Worm (Caenorhabditis elegans) whole organism, young adult: ENCODE measurements around the gene fbxa-224.

Experiments used
- B0019.2 ChIP-seq: fragments of 200-800 bp; sonication (Bioruptor generic); conservative IDR thresholded peaks from 2 replicates; pipeline ENCODE4 v1.3.6; 2022; ENCODE audit warnings: missing genetic modification reagents, missing genetic modification characterization, missing compliant biosample characterization
- B0336.3 ChIP-seq: fragments of 200-800 bp; sonication (Bioruptor generic); IDR thresholded peaks from 2 replicates; pipeline ENCODE4 v1.3.6; 2022; ENCODE audit warnings: missing genetic modification characterization, missing compliant biosample characterization
- D2030.7 ChIP-seq: fragments of 200-800 bp; sonication (Bioruptor generic); IDR thresholded peaks from 2 replicates; pipeline ENCODE4 v1.3.6; 2022; ENCODE audit warnings: missing genetic modification reagents, missing genetic modification characterization, missing compliant biosample characterization
- F33H1.4 ChIP-seq: fragments of 200-800 bp; sonication (Bioruptor generic); IDR thresholded peaks from 2 replicates; pipeline ENCODE4 v1.3.6; 2022; ENCODE audit warnings: missing genetic modification reagents, missing genetic modification characterization, missing compliant biosample characterization
- F55B11.4 ChIP-seq: sonication (generic microtip); optimal IDR thresholded peaks from 2 replicates; lab custom pipeline; 2016; ENCODE audit warnings: missing compliant biosample characterization, missing genetic modification characterization, borderline replicate concordance; ENCODE audit not compliant: insufficient read depth
- F57C9.4 ChIP-seq: sonication (generic microtip); optimal IDR thresholded peaks from 2 replicates; lab custom pipeline; 2017; ENCODE audit warnings: mild to moderate bottlenecking, missing genetic modification characterization, missing compliant biosample characterization
- T07F8.4 ChIP-seq: sonication (generic microtip); optimal IDR thresholded peaks from 2 replicates; lab custom pipeline; 2016; ENCODE audit warnings: mild to moderate bottlenecking, missing genetic modification characterization, moderate library complexity, missing compliant biosample characterization
- Y53G8AR.9 ChIP-seq: fragments of 200-800 bp; sonication (Bioruptor generic); conservative IDR thresholded peaks from 2 replicates; pipeline ENCODE4 v1.3.6; 2022; ENCODE audit warnings: missing genetic modification reagents, missing genetic modification characterization, missing compliant biosample characterization
- Y79H2A.3 ChIP-seq: fragments of 200-800 bp; sonication (Bioruptor generic); conservative IDR thresholded peaks from 2 replicates; pipeline ENCODE4 v1.3.6; 2022; ENCODE audit warnings: missing genetic modification reagents, missing genetic modification characterization, missing compliant biosample characterization
- aptf-2 ChIP-seq: fragments of 200-800 bp; sonication (Bioruptor generic); conservative IDR thresholded peaks from 2 replicates; pipeline ENCODE4 v1.3.6; 2022; ENCODE audit warnings: missing genetic modification reagents, missing genetic modification characterization, missing compliant biosample characterization
- attf-5 ChIP-seq: fragments of 200-800 bp; sonication (Bioruptor generic); optimal IDR thresholded peaks from 2 replicates; lab custom pipeline; 2018; ENCODE audit warnings: mild to moderate bottlenecking, missing genetic modification characterization, missing compliant biosample characterization
- bed-1 ChIP-seq: fragments of 200-800 bp; sonication (Bioruptor generic); IDR thresholded peaks from 2 replicates; pipeline ENCODE4 v1.3.6; 2022; ENCODE audit warnings: missing genetic modification reagents, missing genetic modification characterization, missing compliant biosample characterization
- bed-2 ChIP-seq: fragments of 200-800 bp; sonication (Bioruptor generic); IDR thresholded peaks from 2 replicates; pipeline ENCODE4 v1.3.6; 2022; ENCODE audit warnings: missing genetic modification reagents, missing genetic modification characterization, missing compliant biosample characterization
- ccch-3 ChIP-seq: fragments of 200-800 bp; sonication (Bioruptor generic); optimal IDR thresholded peaks from 2 replicates; lab custom pipeline; 2018; ENCODE audit warnings: mild to moderate bottlenecking, missing genetic modification characterization, missing compliant biosample characterization
- cebp-1 ChIP-seq, 2 experiments: fragments of 200-800 bp in 1 of 2; sonication (Bioruptor generic) in 1 of 2; sonication (generic microtip) in 1 of 2; IDR thresholded peaks in 1 of 2; optimal IDR thresholded peaks in 1 of 2; 2 replicates each; pipeline versions ENCODE4 v1.3.6 to Lab custom; 2017 to 2022; ENCODE audit warnings: missing compliant biosample characterization in 2 of 2, missing genetic modification characterization in 2 of 2, mild to moderate bottlenecking in 1 of 2, missing genetic modification reagents in 1 of 2, moderate library complexity in 1 of 2
- cebp-2 ChIP-seq: fragments of 200-800 bp; sonication (Bioruptor generic); IDR thresholded peaks from 2 replicates; pipeline ENCODE4 v1.3.6; 2022; ENCODE audit warnings: missing genetic modification characterization, missing compliant biosample characterization
- ceh-79 ChIP-seq: sonication (generic microtip); optimal IDR thresholded peaks from 2 replicates; lab custom pipeline; 2017; ENCODE audit warnings: mild to moderate bottlenecking, missing genetic modification characterization, missing compliant biosample characterization
- chd-7 ChIP-seq: sonication (generic microtip); optimal IDR thresholded peaks from 2 replicates; lab custom pipeline; 2016; ENCODE audit warnings: mild to moderate bottlenecking, missing genetic modification characterization, moderate library complexity, missing compliant biosample characterization
- fkh-3 ChIP-seq: sonication (generic microtip); optimal IDR thresholded peaks from 2 replicates; lab custom pipeline; 2016; ENCODE audit warnings: mild to moderate bottlenecking, missing genetic modification characterization, missing compliant biosample characterization
- gei-17 ChIP-seq: fragments of 200-800 bp; sonication (Bioruptor generic); optimal IDR thresholded peaks from 2 replicates; lab custom pipeline; 2018; ENCODE audit warnings: mild to moderate bottlenecking, missing genetic modification characterization, missing compliant biosample characterization
- hlh-12 ChIP-seq: sonication (generic microtip); optimal IDR thresholded peaks from 2 replicates; lab custom pipeline; 2016; ENCODE audit warnings: missing genetic modification characterization, missing compliant biosample characterization
- hrde-1 ChIP-seq: sonication (generic microtip); optimal IDR thresholded peaks from 2 replicates; lab custom pipeline; 2016; ENCODE audit warnings: missing genetic modification characterization, mild to moderate bottlenecking, missing compliant biosample characterization, moderate library complexity, missing genotype, missing genetic modification reagents, borderline replicate concordance
- let-526 ChIP-seq: fragments of 200-800 bp; sonication (Bioruptor generic); IDR thresholded peaks from 2 replicates; pipeline ENCODE4 v1.3.6; 2022; ENCODE audit warnings: missing genetic modification reagents, missing genetic modification characterization, missing compliant biosample characterization
- let-607 ChIP-seq, 2 experiments: fragments of 200-800 bp in 1 of 2; sonication (Bioruptor generic) in 1 of 2; sonication (generic microtip) in 1 of 2; optimal IDR thresholded peaks; 2 replicates each; lab custom pipeline; 2016 to 2018; ENCODE audit warnings: mild to moderate bottlenecking in 2 of 2, missing compliant biosample characterization in 2 of 2, missing genetic modification characterization in 2 of 2, moderate library complexity in 2 of 2, missing genotype in 1 of 2
- lin-40 ChIP-seq: sonication (generic microtip); optimal IDR thresholded peaks from 2 replicates; lab custom pipeline; 2016; ENCODE audit warnings: missing genetic modification characterization, mild to moderate bottlenecking, missing compliant biosample characterization, missing genotype, missing genetic modification reagents
- lin-54 ChIP-seq: fragments of 200-800 bp; sonication (Bioruptor generic); optimal IDR thresholded peaks from 2 replicates; lab custom pipeline; 2018; ENCODE audit warnings: mild to moderate bottlenecking, missing genetic modification characterization, missing compliant biosample characterization
- lir-1 ChIP-seq: fragments of 200-800 bp; sonication (Bioruptor generic); conservative IDR thresholded peaks from 2 replicates; pipeline ENCODE4 v1.3.6; 2022; ENCODE audit warnings: missing genetic modification reagents, missing genetic modification characterization, missing compliant biosample characterization
- lsl-1 ChIP-seq: fragments of 200-800 bp; sonication (Bioruptor generic); optimal IDR thresholded peaks from 2 replicates; lab custom pipeline; 2018; ENCODE audit warnings: mild to moderate bottlenecking, missing genetic modification characterization, moderate library complexity, missing compliant biosample characterization
- madf-3 ChIP-seq: fragments of 200-800 bp; sonication (Bioruptor generic); IDR thresholded peaks from 2 replicates; pipeline ENCODE4 v1.3.6; 2022; ENCODE audit warnings: missing genetic modification reagents, missing genetic modification characterization, missing compliant biosample characterization
- madf-8 ChIP-seq: fragments of 200-800 bp; sonication (Bioruptor generic); conservative IDR thresholded peaks from 2 replicates; pipeline ENCODE4 v1.3.6; 2022; ENCODE audit warnings: missing genetic modification reagents, missing genetic modification characterization, missing compliant biosample characterization
- mcd-1 ChIP-seq: fragments of 200-800 bp; sonication (Bioruptor generic); IDR thresholded peaks from 2 replicates; pipeline ENCODE4 v1.3.6; 2022; ENCODE audit warnings: missing genetic modification reagents, missing genetic modification characterization, missing compliant biosample characterization
- mel-28 ChIP-seq: sonication (generic microtip); optimal IDR thresholded peaks from 2 replicates; lab custom pipeline; 2016; ENCODE audit warnings: borderline replicate concordance, mild to moderate bottlenecking, missing genetic modification characterization, missing compliant biosample characterization
- nfya-1 ChIP-seq: sonication (generic microtip); optimal IDR thresholded peaks from 2 replicates; lab custom pipeline; 2017; ENCODE audit warnings: antibody characterized with exemption, missing compliant biosample characterization, missing genetic modification characterization, borderline replicate concordance; ENCODE audit not compliant: insufficient read depth
- nhr-179 ChIP-seq: sonication (generic microtip); optimal IDR thresholded peaks from 2 replicates; lab custom pipeline; 2016; ENCODE audit warnings: mild to moderate bottlenecking, missing genetic modification characterization, missing compliant biosample characterization
- nhr-27 ChIP-seq: fragments of 200-800 bp; sonication (Bioruptor generic); optimal IDR thresholded peaks from 2 replicates; lab custom pipeline; 2018; ENCODE audit warnings: mild to moderate bottlenecking, missing genetic modification characterization, moderate library complexity, missing compliant biosample characterization
- pbrm-1 ChIP-seq: fragments of 200-800 bp; sonication (Bioruptor generic); IDR thresholded peaks from 2 replicates; pipeline ENCODE4 v1.3.6; 2022; ENCODE audit warnings: missing genetic modification reagents, missing genetic modification characterization, missing compliant biosample characterization
- pha-4 ChIP-seq: fragments of 150-350 bp; sonication (generic microtip); optimal IDR thresholded peaks from 2 replicates; lab custom pipeline; 2014; ENCODE audit warnings: missing biosample characterization, missing genetic modification reagents, missing genetic modification characterization
- rcor-1 ChIP-seq: fragments of 200-800 bp; sonication (Bioruptor generic); IDR thresholded peaks from 2 replicates; pipeline ENCODE4 v1.3.6; 2022; ENCODE audit warnings: missing genetic modification reagents, missing genetic modification characterization, missing compliant biosample characterization
- snpc-4 ChIP-seq, 5 experiments: fragments of 150-350 bp in 1 of 5; sonication (generic microtip) in 4 of 5; optimal IDR thresholded peaks; 2 replicates each; lab custom pipeline; 2014 to 2018; ENCODE audit warnings: missing genetic modification characterization in 5 of 5, missing biosample characterization in 3 of 5, antibody characterized with exemption in 2 of 5, mild to moderate bottlenecking in 2 of 5, missing compliant biosample characterization in 2 of 5, missing genotype in 2 of 5, moderate library complexity in 2 of 5, missing genetic modification reagents in 1 of 5
- tlf-1 ChIP-seq: fragments of 200-800 bp; sonication (Bioruptor generic); optimal IDR thresholded peaks from 2 replicates; lab custom pipeline; 2018; ENCODE audit warnings: mild to moderate bottlenecking, missing genetic modification characterization, missing compliant biosample characterization
- unc-62 ChIP-seq: fragments of 150-350 bp; optimal IDR thresholded peaks from 2 replicates; lab custom pipeline; 2014; ENCODE audit warnings: missing biosample characterization, missing genetic modification reagents, missing genetic modification characterization
- zim-3 ChIP-seq: sonication (generic microtip); optimal IDR thresholded peaks from 2 replicates; lab custom pipeline; 2017; ENCODE audit warnings: mild to moderate bottlenecking, missing genetic modification characterization, moderate library complexity, missing compliant biosample characterization
- ztf-28 ChIP-seq: fragments of 200-800 bp; sonication (Bioruptor generic); IDR thresholded peaks from 2 replicates; pipeline ENCODE4 v1.3.6; 2022; ENCODE audit warnings: missing genetic modification reagents, missing genetic modification characterization, missing compliant biosample characterization
- ztf-3 ChIP-seq: fragments of 200-800 bp; sonication (Bioruptor generic); optimal IDR thresholded peaks from 2 replicates; lab custom pipeline; 2018; ENCODE audit warnings: mild to moderate bottlenecking, missing genetic modification characterization, missing compliant biosample characterization

The fbxa-224 gene

ce11 chrII:7549035-7549434 is 1.1 kb upstream of the fbxa-224 start, which contains the start of gene tph-1:
tph-1 (plus strand) TSS chrII:7549335.
- TF ChIP-seq pbrm-1 (GFP tag; lab: Robert Waterston, UW), result no peak
- TF ChIP-seq D2030.7 (GFP tag; lab: Robert Waterston, UW), result no peak
- TF ChIP-seq ztf-3 (GFP tag; lab: Kevin White, UChicago), result no peak
- TF ChIP-seq gei-17 (GFP tag; lab: Kevin White, UChicago), result no peak
- no peak for TF ChIP-seq fkh-3 (tag; lab: Kevin White, UChicago)
- TF ChIP-seq lin-40, result no peak
- no peak for TF ChIP-seq nhr-27 (tag; lab: Kevin White, UChicago)
- TF ChIP-seq Y79H2A.3 (GFP tag; lab: Robert Waterston, UW), result no peak
- no peak for TF ChIP-seq lsl-1 (GFP tag; lab: Kevin White, UChicago)
- no peak for TF ChIP-seq chd-7 (tag; lab: Kevin White, UChicago)
- no peak for TF ChIP-seq Y53G8AR.9 (GFP tag; lab: Robert Waterston, UW)
- TF ChIP-seq nfya-1 (tag; lab: Kevin White, UChicago), result no peak
- TF ChIP-seq T07F8.4 (tag; lab: Kevin White, UChicago), result no peak
- TF ChIP-seq hlh-12, result no peak
- no peak for TF ChIP-seq unc-62 (GFP tag; lab: Kevin White, UChicago)
- no peak for TF ChIP-seq cebp-2
- TF ChIP-seq, all 124 proteins: peak for 0

DNA sequence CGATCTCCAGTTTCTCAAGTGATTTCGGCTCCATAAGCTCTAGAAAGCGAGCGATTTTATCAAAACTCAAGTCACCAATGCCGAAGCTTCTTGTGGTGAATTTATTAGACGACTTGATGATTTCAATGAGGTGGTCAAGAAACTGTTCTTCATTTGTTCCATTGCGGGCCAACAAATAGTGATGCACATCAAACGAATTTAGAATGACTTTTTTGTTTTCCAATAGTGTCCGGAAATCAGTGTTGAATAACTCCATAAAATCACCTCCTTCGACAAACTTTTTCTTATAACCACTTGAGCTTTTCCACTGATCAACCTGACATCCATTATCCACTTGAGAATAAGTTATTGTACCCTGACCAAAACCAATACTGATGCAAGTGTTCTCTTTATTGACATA is 675 bp downstream of the fbxa-224 start:
- TF ChIP-seq mcd-1 (GFP tag; lab: Robert Waterston, UW), result no peak
- TF ChIP-seq ccch-3 (GFP tag; lab: Kevin White, UChicago), result no peak
- TF ChIP-seq mel-28, result no peak
- no peak for TF ChIP-seq lir-1 (GFP tag; lab: Robert Waterston, UW)
- TF ChIP-seq let-607 (tag; optimal IDR thresholded peaks at IDR 0.05; lab: Kevin White, UChicago), result no peak
- TF ChIP-seq F55B11.4, result no peak
- no peak for TF ChIP-seq lin-40
- TF ChIP-seq hrde-1 (tag; lab: Kevin White, UChicago), result no peak
- no peak for TF ChIP-seq fkh-3 (tag; lab: Kevin White, UChicago)
- no peak for TF ChIP-seq bed-2
- no peak for TF ChIP-seq chd-7 (tag; lab: Kevin White, UChicago)
- no peak for TF ChIP-seq B0336.3
- TF ChIP-seq F57C9.4 (tag; lab: Kevin White, UChicago), result no peak
- TF ChIP-seq rcor-1 (GFP tag; lab: Robert Waterston, UW), result no peak
- no peak for TF ChIP-seq ztf-28 (GFP tag; lab: Robert Waterston, UW)
- TF ChIP-seq tlf-1 (GFP tag; lab: Kevin White, UChicago), result no peak
- no peak for TF ChIP-seq madf-8
- TF ChIP-seq snpc-4 (GFP tag; optimal IDR thresholded peaks at IDR 0.05; lab: Kevin White, UChicago), result no peak
- no peak for TF ChIP-seq snpc-4 (tag; optimal IDR thresholded peaks at IDR 0.05; lab: Kevin White, UChicago)
- no peak for TF ChIP-seq ceh-79 (tag; lab: Kevin White, UChicago)
- TF ChIP-seq unc-62 (GFP tag; lab: Kevin White, UChicago), result no peak

- TF ChIP-seq F55B11.4, result no peak
- no peak for TF ChIP-seq lir-1 (GFP tag; lab: Robert Waterston, UW)
- TF ChIP-seq pha-4 (tag; lab: Kevin White, UChicago), result no peak
- TF ChIP-seq hlh-12, result no peak
- TF ChIP-seq attf-5 (GFP tag; lab: Kevin White, UChicago), result no peak
- TF ChIP-seq madf-3 (GFP tag; lab: Robert Waterston, UW), result no peak
- TF ChIP-seq aptf-2 (GFP tag; lab: Robert Waterston, UW), result no peak
- no peak for TF ChIP-seq bed-1 (GFP tag; lab: Robert Waterston, UW)
- no peak for TF ChIP-seq let-526 (GFP tag; lab: Robert Waterston, UW)
- no peak for TF ChIP-seq B0019.2 (GFP tag; lab: Robert Waterston, UW)
- TF ChIP-seq Y79H2A.3 (GFP tag; lab: Robert Waterston, UW), result no peak
- TF ChIP-seq unc-62 (GFP tag; lab: Kevin White, UChicago), result no peak
- TF ChIP-seq nhr-179 (tag; lab: Kevin White, UChicago), result no peak
- no peak for TF ChIP-seq F33H1.4 (GFP tag; lab: Robert Waterston, UW)
- TF ChIP-seq lin-54 (GFP tag; lab: Kevin White, UChicago), result no peak
- TF ChIP-seq zim-3 (tag; lab: Kevin White, UChicago), result no peak
- TF ChIP-seq cebp-2, result no peak
- no peak for TF ChIP-seq cebp-1 (GFP tag; IDR thresholded peaks at IDR 0.05; lab: Robert Waterston, UW)
- TF ChIP-seq cebp-1 (tag; optimal IDR thresholded peaks at IDR 0.05; lab: Kevin White, UChicago), result no peak
- TF ChIP-seq nhr-27 (tag; lab: Kevin White, UChicago), result no peak
- TF ChIP-seq, all 124 proteins: peak for 0
Observed at ce11 chrII:7545364-7545763, 2.6 kb downstream of the fbxa-224 start.
